Worm (Caenorhabditis elegans) whole organism, early embryonic: Measurements from ENCODE around the gene B0244.4.

ENCODE experiments used
- ama-1 ChIP-seq: fragments of 150-350 bp; optimal IDR thresholded peaks from 2 replicates; lab custom pipeline; 2014
- flt-1 ChIP-seq: fragments of 200-800 bp; sonication (Bioruptor generic); IDR thresholded peaks from 2 replicates; pipeline ENCODE4 v1.3.6; 2022; ENCODE audit warnings: missing genetic modification characterization, missing compliant biosample characterization
- pes-1 ChIP-seq: fragments of 200-800 bp; sonication (Bioruptor generic); IDR thresholded peaks from 2 replicates; pipeline ENCODE4 v1.3.6; 2022; ENCODE audit warnings: missing genetic modification reagents, missing genetic modification characterization, missing compliant biosample characterization

ce11 chrIII:5730980-5731636 lies 16.2 kb upstream of the B0244.4 start, which contains the start of the genes B0244.9 and B0244.7:
- TF ChIP-seq ama-1 (lab: Kevin White, UChicago) (no peak), flt-1 (GFP tag; lab: Robert Waterston, UW) (no peak), pes-1 (GFP tag; lab: Robert Waterston, UW) (no peak)
